Fruit fly (Drosophila melanogaster) whole organism, pupa: ENCODE measurements around the gene Cep290.

Source experiments
- CG10348 ChIP-seq: fragments of 200-800 bp; sonication (Bioruptor generic); IDR thresholded peaks from 2 replicates; pipeline ENCODE4 v1.3.6; 2022; ENCODE audit warnings: missing biosample characterization, missing genetic modification characterization
- CG12605 ChIP-seq: fragments of 200-800 bp; sonication (Bioruptor generic); IDR thresholded peaks from 2 replicates; pipeline ENCODE4 v1.3.6; 2022; ENCODE audit warnings: missing biosample characterization, missing genetic modification characterization
- CG13204 ChIP-seq: fragments of 200-800 bp; sonication (Bioruptor generic); optimal IDR thresholded peaks from 2 replicates; lab custom pipeline; 2018; ENCODE audit warnings: missing biosample characterization, mild to moderate bottlenecking, missing genetic modification characterization, moderate library complexity
- CG14655 ChIP-seq: fragments of 200-800 bp; sonication (Bioruptor generic); optimal IDR thresholded peaks from 3 replicates; lab custom pipeline; 2017; ENCODE audit warnings: mild to moderate bottlenecking, missing biosample characterization, missing genetic modification reagents, missing genetic modification characterization
- CG15710 ChIP-seq: fragments of 200-800 bp; sonication (Bioruptor generic); optimal IDR thresholded peaks from 2 replicates; lab custom pipeline; 2018; ENCODE audit warnings: missing biosample characterization, mild to moderate bottlenecking, missing genetic modification characterization, moderate library complexity
- CG17806 ChIP-seq: fragments of 200-800 bp; sonication (Bioruptor generic); optimal IDR thresholded peaks from 2 replicates; lab custom pipeline; 2018; ENCODE audit warnings: missing biosample characterization, mild to moderate bottlenecking, missing genetic modification characterization, moderate library complexity
- CG32121 ChIP-seq: fragments of 200-800 bp; sonication (Bioruptor generic); IDR thresholded peaks from 2 replicates; pipeline ENCODE4 v1.3.6; 2022; ENCODE audit warnings: missing biosample characterization, missing genetic modification characterization
- CG34367 ChIP-seq: fragments of 200-800 bp; sonication (Bioruptor generic); optimal IDR thresholded peaks from 2 replicates; lab custom pipeline; 2018; ENCODE audit warnings: missing biosample characterization, mild to moderate bottlenecking, missing genetic modification characterization
- CG4496 ChIP-seq: fragments of 200-800 bp; sonication (Bioruptor generic); IDR thresholded peaks from 3 replicates; pipeline ENCODE4 v1.3.6; 2022; ENCODE audit warnings: missing biosample characterization, missing genetic modification characterization
- CG8159 ChIP-seq: fragments of 200-800 bp; sonication (Bioruptor generic); optimal IDR thresholded peaks from 3 replicates; lab custom pipeline; 2018; ENCODE audit warnings: missing biosample characterization, mild to moderate bottlenecking, missing genetic modification characterization, moderate library complexity
- CG8301 ChIP-seq: fragments of 200-800 bp; sonication (Bioruptor generic); optimal IDR thresholded peaks from 2 replicates; lab custom pipeline; 2018; ENCODE audit warnings: missing biosample characterization, mild to moderate bottlenecking, missing genetic modification characterization
- CG9948 ChIP-seq: fragments of 200-800 bp; sonication (Bioruptor generic); optimal IDR thresholded peaks from 2 replicates; lab custom pipeline; 2018; ENCODE audit warnings: missing biosample characterization, mild to moderate bottlenecking, missing genetic modification characterization, moderate library complexity
- D1 ChIP-seq: fragments of 200-800 bp; sonication (Bioruptor generic); optimal IDR thresholded peaks from 2 replicates; lab custom pipeline; 2018; ENCODE audit warnings: missing biosample characterization, mild to moderate bottlenecking, missing genetic modification characterization, moderate library complexity
- EcR ChIP-seq: fragments of 200-800 bp; sonication (Bioruptor generic); optimal IDR thresholded peaks from 3 replicates; lab custom pipeline; 2019; ENCODE audit warnings: missing biosample characterization, missing genetic modification characterization, mild to moderate bottlenecking, moderate library complexity, missing genetic modification reagents
- Ets98B ChIP-seq: fragments of 200-800 bp; sonication (Bioruptor generic); IDR thresholded peaks from 2 replicates; pipeline ENCODE4 v1.3.6; 2022; ENCODE audit warnings: missing biosample characterization, missing genetic modification characterization
- Pif1A ChIP-seq: fragments of 200-800 bp; sonication (Bioruptor generic); optimal IDR thresholded peaks from 3 replicates; lab custom pipeline; 2016; ENCODE audit warnings: missing biosample characterization, missing genetic modification characterization
- Pif1B ChIP-seq: fragments of 200-800 bp; sonication (Bioruptor generic); optimal IDR thresholded peaks from 3 replicates; lab custom pipeline; 2016; ENCODE audit warnings: missing biosample characterization, missing genetic modification characterization
- Snoo ChIP-seq: fragments of 200-800 bp; sonication (Bioruptor generic); optimal IDR thresholded peaks from 3 replicates; lab custom pipeline; 2017; ENCODE audit warnings: missing biosample characterization, mild to moderate bottlenecking, missing genetic modification characterization, inconsistent platforms
- fd96Ca ChIP-seq: fragments of 200-800 bp; sonication (Bioruptor generic); IDR thresholded peaks from 3 replicates; pipeline ENCODE4 v1.3.6; 2022; ENCODE audit warnings: missing biosample characterization, missing genetic modification characterization
- gl ChIP-seq: fragments of 200-800 bp; sonication (Bioruptor generic); optimal IDR thresholded peaks from 2 replicates; lab custom pipeline; 2018; ENCODE audit warnings: missing biosample characterization, mild to moderate bottlenecking, missing genetic modification characterization
- rn ChIP-seq: fragments of 200-800 bp; sonication (Bioruptor generic); IDR thresholded peaks from 2 replicates; pipeline ENCODE4 v1.3.6; 2022; ENCODE audit warnings: missing biosample characterization, missing genetic modification characterization

Gene Cep290

DNA sequence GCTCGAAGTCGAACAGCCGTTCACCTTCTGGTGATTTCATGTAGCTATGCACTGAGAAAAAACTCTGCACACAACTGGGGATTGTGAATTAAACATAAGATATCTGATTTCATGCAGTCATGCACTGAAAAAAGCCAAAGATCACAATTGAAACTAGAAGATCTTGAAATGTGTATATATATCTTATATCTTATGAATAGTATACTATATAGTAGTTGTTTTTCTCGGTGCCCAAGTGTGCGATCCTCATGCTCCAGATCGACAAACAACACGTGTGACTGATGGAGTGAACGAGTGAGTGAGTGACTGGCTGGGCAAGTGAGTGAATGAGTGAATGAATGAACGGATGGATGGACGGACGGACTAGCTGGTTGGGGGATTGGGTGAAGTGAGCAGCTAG lies 21.8 kb upstream of the Cep290 start:
- TF ChIP-seq Pif1B (GFP tag; lab: Kevin White, UChicago) (peak; percentile 82), Ets98B (peak; percentile 66), fd96Ca (GFP tag; lab: Robert Waterston, UW) (peak; percentile 81; the same call in 2 of the 3 replicates), CG32121 (GFP tag; lab: Robert Waterston, UW) (peak; percentile 46; the same call in 1 of the 2 replicates), CG4496 (GFP tag; lab: Robert Waterston, UW) (peak; percentile 80), D1 (tag; lab: Kevin White, UChicago) (peak; percentile 66), CG14655 (GFP tag; lab: Kevin White, UChicago) (peak; percentile 85), Snoo (tag; lab: Kevin White, UChicago) (peak; percentile 86), CG8159 (tag; lab: Kevin White, UChicago) (peak; percentile 89), EcR (peak; percentile 75), CG13204 (peak; percentile 11), CG9948 (tag; lab: Kevin White, UChicago) (peak; percentile 83), CG34367 (peak; percentile 67), CG15710 (tag; lab: Kevin White, UChicago) (peak; percentile 71), Pif1A (GFP tag; lab: Kevin White, UChicago) (peak; percentile 78), CG12605 (GFP tag; lab: Robert Waterston, UW) (peak; percentile 69; the same call in 1 of the 2 replicates), CG8301 (tag; lab: Kevin White, UChicago) (peak; percentile 76), CG10348 (GFP tag; lab: Robert Waterston, UW) (no peak), rn (GFP tag; lab: Robert Waterston, UW) (peak; percentile 57), CG17806 (tag; lab: Kevin White, UChicago) (peak; percentile 90), gl (peak; percentile 67)

dm6 chr3L:822619-823018 lies 21.1 kb upstream of the Cep290 start:
- peak; percentile 78 for TF ChIP-seq CG17806 (tag; lab: Kevin White, UChicago)
- TF ChIP-seq CG12605 (GFP tag; lab: Robert Waterston, UW): 0 out of 2 replicates have a peak, but pooled peaks have one; percentile 45
- peak; percentile 67 for TF ChIP-seq Snoo (tag; lab: Kevin White, UChicago)
- TF ChIP-seq CG10348 (GFP tag; lab: Robert Waterston, UW): no peak
- peak; percentile 82 for TF ChIP-seq CG8159 (tag; lab: Kevin White, UChicago)
- peak; percentile 70 for TF ChIP-seq CG9948 (tag; lab: Kevin White, UChicago)
- TF ChIP-seq rn (GFP tag; lab: Robert Waterston, UW): no peak
- TF ChIP-seq fd96Ca (GFP tag; lab: Robert Waterston, UW): peak; percentile 61
- TF ChIP-seq CG14655 (GFP tag; lab: Kevin White, UChicago): peak; percentile 70
- TF ChIP-seq Ets98B: no peak
- peak; percentile 61 for TF ChIP-seq CG8301 (tag; lab: Kevin White, UChicago)
- peak; percentile 77 for TF ChIP-seq CG15710 (tag; lab: Kevin White, UChicago)
- peak; percentile 53 for TF ChIP-seq D1 (tag; lab: Kevin White, UChicago)
- peak; percentile 70 for TF ChIP-seq Pif1B (GFP tag; lab: Kevin White, UChicago)
- no peak for TF ChIP-seq CG13204
- TF ChIP-seq CG4496 (GFP tag; lab: Robert Waterston, UW): peak; percentile 70
- no peak for TF ChIP-seq EcR
- peak; percentile 56 for TF ChIP-seq gl
- TF ChIP-seq Pif1A (GFP tag; lab: Kevin White, UChicago): peak; percentile 61
- peak; percentile 64 for TF ChIP-seq CG34367
- TF ChIP-seq, all 21 proteins: peak for 15

dm6 chr3L:823597-823996 lies 20.1 kb upstream of the Cep290 start:
- TF ChIP-seq CG15710 (tag; lab: Kevin White, UChicago) (no peak), CG8159 (tag; lab: Kevin White, UChicago) (no peak), CG4496 (GFP tag; lab: Robert Waterston, UW) (no peak), EcR (peak; percentile 90)
- TF ChIP-seq, all 21 proteins: peak for 1

- no peak for TF ChIP-seq D1 (tag; lab: Kevin White, UChicago)
- peak; percentile 81 for TF ChIP-seq fd96Ca (GFP tag; lab: Robert Waterston, UW)
- TF ChIP-seq CG15710 (tag; lab: Kevin White, UChicago): peak; percentile 61
- TF ChIP-seq CG12605 (GFP tag; lab: Robert Waterston, UW): peak; percentile 70
- TF ChIP-seq rn (GFP tag; lab: Robert Waterston, UW): peak; percentile 70
- peak; percentile 81 for TF ChIP-seq Ets98B
- TF ChIP-seq CG13204: no peak
- TF ChIP-seq gl: peak; percentile 58
- peak; percentile 55 for TF ChIP-seq CG34367
- TF ChIP-seq CG17806 (tag; lab: Kevin White, UChicago): peak; percentile 57
- peak; percentile 80 for TF ChIP-seq Pif1A (GFP tag; lab: Kevin White, UChicago)
- peak; percentile 73 for TF ChIP-seq Pif1B (GFP tag; lab: Kevin White, UChicago)
- peak; percentile 45 for TF ChIP-seq CG8159 (tag; lab: Kevin White, UChicago)
- TF ChIP-seq EcR: no peak
- TF ChIP-seq CG32121 (GFP tag; lab: Robert Waterston, UW): peak; percentile 58
- TF ChIP-seq CG4496 (GFP tag; lab: Robert Waterston, UW): peak; percentile 76
- no peak for TF ChIP-seq CG10348 (GFP tag; lab: Robert Waterston, UW)
- TF ChIP-seq CG14655 (GFP tag; lab: Kevin White, UChicago): peak; percentile 87
- peak; percentile 62 for TF ChIP-seq Snoo (tag; lab: Kevin White, UChicago)
- TF ChIP-seq CG8301 (tag; lab: Kevin White, UChicago): peak; percentile 86
- peak; percentile 78 for TF ChIP-seq CG9948 (tag; lab: Kevin White, UChicago)
These were observed 19.3 kb upstream of the Cep290 start for dm6 chr3L:824444-824843.
